Worm (Caenorhabditis elegans) whole organism, L1 larva: ENCODE results near the gene srx-114.

ENCODE experiments used
- C04F5.9 ChIP-seq: sonication (generic microtip); optimal IDR thresholded peaks from 2 replicates; lab custom pipeline; 2016; ENCODE audit warnings: missing genetic modification characterization, missing compliant biosample characterization
- alr-1 ChIP-seq: fragments of 200-800 bp; sonication (Bioruptor generic); optimal IDR thresholded peaks from 2 replicates; lab custom pipeline; 2018; ENCODE audit warnings: borderline replicate concordance, mild to moderate bottlenecking, missing genetic modification characterization, missing compliant biosample characterization
- blmp-1 ChIP-seq: fragments of 150-350 bp; optimal IDR thresholded peaks from 2 replicates; lab custom pipeline; 2014; ENCODE audit warnings: missing biosample characterization, missing genetic modification characterization
- ceh-88 ChIP-seq: fragments of 200-800 bp; sonication (Bioruptor generic); IDR thresholded peaks from 2 replicates; pipeline ENCODE4 v1.3.6; 2022; ENCODE audit warnings: missing genetic modification characterization, missing compliant biosample characterization
- dsc-1 ChIP-seq: sonication (generic microtip); optimal IDR thresholded peaks from 2 replicates; lab custom pipeline; 2016; ENCODE audit warnings: mild to moderate bottlenecking, missing genetic modification characterization, missing compliant biosample characterization
- efl-1 ChIP-seq, 4 experiments: fragments of 150-350 bp; optimal IDR thresholded peaks in 3 of 4; peaks in 1 of 4; 1 replicate in 1 of 4; 2 replicates in 3 of 4; lab custom pipeline; 2014; ENCODE audit warnings: missing biosample characterization in 2 of 4, missing genetic modification characterization in 2 of 4, missing genetic modification reagents in 2 of 4
- elt-2 ChIP-seq: sonication (generic microtip); optimal IDR thresholded peaks from 2 replicates; lab custom pipeline; 2016; ENCODE audit warnings: missing genetic modification characterization, mild to moderate bottlenecking, inconsistent platforms, missing compliant biosample characterization, missing genetic modification reagents
- elt-3 ChIP-seq, 6 experiments: fragments of 150-350 bp in 1 of 6; sonication (generic microtip); optimal IDR thresholded peaks; 2 replicates each; lab custom pipeline; 2017 to 2018; ENCODE audit warnings: missing biosample characterization in 6 of 6, missing genetic modification characterization in 6 of 6, inconsistent platforms in 1 of 6
- fkh-8 ChIP-seq: sonication (generic microtip); optimal IDR thresholded peaks from 2 replicates; lab custom pipeline; 2016; ENCODE audit warnings: mild to moderate bottlenecking, missing genetic modification characterization, missing compliant biosample characterization
- fos-1 ChIP-seq: fragments of 150-350 bp; optimal IDR thresholded peaks from 2 replicates; lab custom pipeline; 2014; ENCODE audit warnings: missing biosample characterization, missing genetic modification characterization
- grh-1 ChIP-seq: fragments of 200-800 bp; sonication (Bioruptor generic); IDR thresholded peaks from 2 replicates; pipeline ENCODE4 v1.3.6; 2022; ENCODE audit warnings: missing genetic modification reagents, missing genetic modification characterization, missing compliant biosample characterization
- isw-1 ChIP-seq: fragments of 200-800 bp; sonication (Bioruptor generic); IDR thresholded peaks from 2 replicates; pipeline ENCODE4 v1.3.6; 2022; ENCODE audit warnings: missing genetic modification characterization, missing compliant biosample characterization
- jun-1 ChIP-seq: fragments of 150-350 bp; optimal IDR thresholded peaks from 2 replicates; lab custom pipeline; 2014; ENCODE audit warnings: missing biosample characterization, missing genetic modification reagents, missing genetic modification characterization
- lin-13 ChIP-seq: fragments of 150-350 bp; optimal IDR thresholded peaks from 2 replicates; lab custom pipeline; 2014; ENCODE audit warnings: missing biosample characterization, missing genetic modification reagents, missing genetic modification characterization
- lin-14 ChIP-seq: fragments of 200-800 bp; sonication (Bioruptor generic); optimal IDR thresholded peaks from 2 replicates; lab custom pipeline; 2018; ENCODE audit warnings: mild to moderate bottlenecking, missing genetic modification characterization, moderate library complexity, missing compliant biosample characterization
- lin-39 ChIP-seq: fragments of 150-350 bp; optimal IDR thresholded peaks from 2 replicates; lab custom pipeline; 2014; ENCODE audit warnings: missing biosample characterization, missing genetic modification reagents, missing genetic modification characterization
- lsy-2 ChIP-seq, 2 experiments: fragments of 150-350 bp; optimal IDR thresholded peaks; 2 replicates each; lab custom pipeline; 2014; ENCODE audit warnings: missing biosample characterization in 2 of 2, missing genetic modification characterization in 2 of 2
- mab-9 ChIP-seq: fragments of 200-800 bp; sonication (Bioruptor generic); IDR thresholded peaks from 2 replicates; pipeline ENCODE4 v1.3.6; 2022; ENCODE audit warnings: missing genetic modification reagents, missing genetic modification characterization, missing compliant biosample characterization
- mdl-1 ChIP-seq, 2 experiments: fragments of 150-350 bp; optimal IDR thresholded peaks; 2 replicates each; lab custom pipeline; 2014 to 2017; ENCODE audit warnings: missing biosample characterization in 2 of 2, missing genetic modification characterization in 2 of 2, inconsistent platforms in 1 of 2
- mef-2 ChIP-seq: fragments of 150-350 bp; optimal IDR thresholded peaks from 2 replicates; lab custom pipeline; 2014; ENCODE audit warnings: missing biosample characterization, missing genetic modification characterization
- nhr-19 ChIP-seq: fragments of 200-800 bp; sonication (Bioruptor generic); conservative IDR thresholded peaks from 2 replicates; pipeline ENCODE4 v1.3.6; 2022; ENCODE audit warnings: missing genetic modification characterization, missing compliant biosample characterization
- nhr-20 ChIP-seq: sonication (generic microtip); optimal IDR thresholded peaks from 2 replicates; lab custom pipeline; 2016; ENCODE audit warnings: mild to moderate bottlenecking, missing genetic modification characterization, missing compliant biosample characterization
- nhr-84 ChIP-seq: sonication (generic microtip); optimal IDR thresholded peaks from 2 replicates; lab custom pipeline; 2017; ENCODE audit warnings: missing biosample characterization, missing genetic modification characterization
- nhr-85 ChIP-seq: sonication (generic microtip); peaks from one replicate; lab custom pipeline; 2016; ENCODE audit warnings: missing genetic modification characterization, inconsistent platforms, missing compliant biosample characterization
- rnt-1 ChIP-seq: sonication (generic microtip); optimal IDR thresholded peaks from 2 replicates; lab custom pipeline; 2016; ENCODE audit warnings: mild to moderate bottlenecking, missing genetic modification characterization, moderate library complexity, missing compliant biosample characterization
- snpc-4 ChIP-seq: fragments of 150-350 bp; optimal IDR thresholded peaks from 2 replicates; lab custom pipeline; 2014; ENCODE audit warnings: missing biosample characterization, missing genetic modification characterization
- unc-30 ChIP-seq: sonication (generic microtip); optimal IDR thresholded peaks from 2 replicates; lab custom pipeline; 2017; ENCODE audit warnings: missing biosample characterization, missing genetic modification characterization
- unc-62 ChIP-seq: fragments of 150-350 bp; optimal IDR thresholded peaks from 2 replicates; lab custom pipeline; 2014; ENCODE audit warnings: missing biosample characterization, missing genetic modification reagents, missing genetic modification characterization
- unc-86 ChIP-seq: sonication (generic microtip); optimal IDR thresholded peaks from 2 replicates; lab custom pipeline; 2016; ENCODE audit warnings: missing genetic modification characterization, missing compliant biosample characterization
- unc-98 ChIP-seq: fragments of 200-800 bp; sonication (Bioruptor generic); IDR thresholded peaks from 2 replicates; pipeline ENCODE4 v1.3.6; 2022; ENCODE audit warnings: missing genetic modification characterization, missing compliant biosample characterization
- vab-15 ChIP-seq: sonication (generic microtip); optimal IDR thresholded peaks from 2 replicates; lab custom pipeline; 2017; ENCODE audit warnings: missing genotype, mild to moderate bottlenecking, missing genetic modification characterization, missing compliant biosample characterization
- xbp-1 ChIP-seq: sonication (generic microtip); optimal IDR thresholded peaks from 2 replicates; lab custom pipeline; 2016; ENCODE audit warnings: missing genetic modification characterization, missing compliant biosample characterization
- zip-4 ChIP-seq: fragments of 200-800 bp; sonication (Bioruptor generic); optimal IDR thresholded peaks from 2 replicates; lab custom pipeline; 2018; ENCODE audit warnings: mild to moderate bottlenecking, missing genetic modification characterization, moderate library complexity, missing compliant biosample characterization
- ztf-11 ChIP-seq, 2 experiments: sonication (generic microtip); optimal IDR thresholded peaks; 2 replicates each; lab custom pipeline; 2016 to 2017; ENCODE audit warnings: missing genetic modification characterization in 2 of 2, missing biosample characterization in 1 of 2, missing compliant biosample characterization in 1 of 2

Gene srx-114

DNA sequence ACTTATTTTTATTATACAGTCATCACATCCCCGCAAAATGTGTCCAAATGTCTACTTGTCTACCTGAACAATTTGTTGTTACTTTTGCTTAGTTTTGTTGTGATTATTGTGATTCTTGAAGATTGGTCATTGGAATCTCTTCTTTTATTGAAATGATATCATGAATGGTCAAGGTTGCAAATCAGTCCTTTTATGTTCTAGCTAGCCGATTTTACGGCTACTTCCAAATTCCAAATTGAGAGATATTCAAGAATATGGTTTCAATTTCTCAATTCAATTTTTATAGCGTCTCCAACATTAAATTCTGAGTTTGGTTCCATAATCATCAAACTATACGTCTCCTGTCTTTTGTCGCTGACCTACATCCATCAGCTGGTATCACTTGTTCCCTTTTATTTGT, 18.3 kb upstream of the srx-114 start:
- peak; percentile 66 for TF ChIP-seq nhr-85 (tag; lab: Kevin White, UChicago)
- no peak for TF ChIP-seq mef-2

DNA sequence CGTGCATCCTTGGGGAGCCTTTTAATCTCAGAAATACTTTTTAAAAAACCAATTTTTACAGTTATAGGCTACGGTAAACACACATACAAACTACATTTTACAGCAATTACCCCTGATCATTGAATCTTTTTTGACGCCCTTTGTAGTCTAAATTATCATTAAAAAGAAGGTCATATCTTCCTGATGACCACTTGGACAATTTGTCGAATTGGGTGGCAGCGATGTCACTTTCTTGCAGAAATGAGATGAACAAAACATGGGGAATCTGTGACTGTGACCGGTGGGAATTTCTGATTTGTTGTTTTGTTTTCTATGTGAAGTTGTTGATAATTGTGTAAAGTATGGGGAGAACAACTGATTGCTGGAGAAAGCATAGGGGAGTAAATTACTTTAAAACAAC, 16.7 kb upstream of the srx-114 start:
- TF ChIP-seq elt-3 (tag; optimal IDR thresholded peaks at IDR 0.05; lab: Kevin White, UChicago) (peak in 1 of 6 experiments; percentile 12), fkh-8 (tag; lab: Kevin White, UChicago) (no peak), nhr-20 (tag; lab: Kevin White, UChicago) (peak; percentile 0), blmp-1 (tag; lab: Kevin White, UChicago) (peak; percentile 74), nhr-85 (tag; lab: Kevin White, UChicago) (peak; percentile 67)

DNA sequence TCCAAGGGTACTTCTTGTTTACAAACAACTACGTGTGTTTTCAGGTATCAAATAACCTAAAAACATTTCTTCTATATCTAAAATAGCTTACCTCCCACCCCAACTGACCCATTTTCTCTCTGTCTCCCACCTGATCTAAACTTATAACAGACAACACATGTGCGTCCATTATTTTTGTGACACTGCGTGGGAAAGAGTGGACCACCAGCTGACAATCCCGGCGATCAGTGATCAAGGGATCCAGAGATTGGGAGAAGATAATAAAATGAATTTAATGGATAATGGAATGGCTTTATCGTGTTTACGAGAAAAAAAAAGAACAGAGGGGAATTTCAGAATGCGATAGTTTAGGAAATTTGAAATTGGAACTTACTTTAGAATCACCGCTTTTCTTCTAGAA, 16.2 kb upstream of the srx-114 start:
- peak; percentile 72 for TF ChIP-seq rnt-1
- no peak for TF ChIP-seq blmp-1 (tag; lab: Kevin White, UChicago)
- TF ChIP-seq lin-14 (GFP tag; lab: Kevin White, UChicago) = peak; percentile 59
- peak in 1 of 2 experiments; percentile 6 for TF ChIP-seq efl-1 (optimal IDR thresholded peaks at IDR 0.05; lab: Kevin White, UChicago)
- no peak for TF ChIP-seq efl-1 (GFP tag; optimal IDR thresholded peaks at IDR 0.05 in 1 of 2; lab: Kevin White, UChicago)
- TF ChIP-seq C04F5.9 (tag; lab: Kevin White, UChicago) = no peak
- TF ChIP-seq dsc-1 = peak; percentile 32
- TF ChIP-seq lin-13 = no peak
- no peak for TF ChIP-seq lsy-2 (tag; optimal IDR thresholded peaks at IDR 0.05; lab: Kevin White, UChicago)
- TF ChIP-seq nhr-19 (GFP tag; lab: Robert Waterston, UW) = peak; percentile 41

DNA sequence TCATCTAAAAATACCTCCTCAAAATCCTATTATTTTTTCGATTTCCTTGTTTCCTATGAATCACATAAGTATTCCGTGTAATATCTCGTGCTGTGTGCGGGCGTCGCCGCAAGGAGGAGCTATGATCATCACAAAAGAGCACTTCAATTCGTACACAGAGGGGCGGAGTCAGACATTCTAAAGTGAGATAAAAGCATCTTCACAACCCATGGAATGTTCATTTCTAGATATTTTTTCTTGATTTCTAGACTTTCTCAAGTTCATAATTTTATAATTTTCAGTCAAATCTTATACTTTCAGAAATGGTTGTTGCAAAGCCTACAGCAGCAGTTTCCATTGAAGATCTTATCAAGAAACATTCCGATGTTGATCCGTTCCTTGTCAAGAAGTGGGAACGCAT, 14.4 kb upstream of the srx-114 start, which contains the start of gene cex-1:
cex-1 (plus strand) TSS at position 301 of the 400 bp plus-strand sequence.
- TF ChIP-seq lsy-2 (tag; optimal IDR thresholded peaks at IDR 0.05; lab: Kevin White, UChicago) (no peak), jun-1 (no peak), elt-2 (tag; lab: Kevin White, UChicago) (no peak), ceh-88 (GFP tag; lab: Robert Waterston, UW) (no peak), unc-86 (tag; lab: Kevin White, UChicago) (no peak), fos-1 (no peak), ztf-11 (tag; optimal IDR thresholded peaks at IDR 0.05; lab: Kevin White, UChicago) (no peak), vab-15 (tag; lab: Kevin White, UChicago) (no peak), dsc-1 (no peak), grh-1 (no peak), unc-98 (GFP tag; lab: Robert Waterston, UW) (no peak), unc-62 (GFP tag; lab: Kevin White, UChicago) (no peak), mab-9 (no peak), nhr-84 (tag; lab: Kevin White, UChicago) (no peak), C04F5.9 (tag; lab: Kevin White, UChicago) (no peak)

DNA sequence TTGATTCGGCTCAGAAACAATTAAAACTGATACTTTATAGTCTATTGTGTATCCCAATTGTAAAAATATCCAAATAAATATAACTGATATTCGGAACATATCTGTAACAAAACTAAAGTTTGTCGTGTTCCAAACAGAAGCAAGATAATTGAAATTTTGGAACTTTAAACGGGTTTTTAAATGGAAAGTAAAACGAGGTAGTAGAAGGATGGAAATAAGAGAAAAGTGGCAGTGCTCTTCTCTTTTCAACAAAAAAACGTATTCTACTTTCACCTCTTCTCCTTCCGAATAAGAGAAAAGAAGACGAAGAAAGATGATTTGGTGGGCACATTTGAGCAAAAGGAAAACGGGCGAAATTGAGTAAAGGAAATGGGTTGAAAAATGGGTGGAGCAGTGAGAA, 13.5 kb upstream of the srx-114 start, which contains the start of gene nmr-1:
nmr-1 (minus strand) TSS at position 101 of the 400 bp plus-strand sequence.
- TF ChIP-seq fkh-8 (tag; lab: Kevin White, UChicago) (no peak), isw-1 (GFP tag; lab: Robert Waterston, UW) (no peak)

DNA sequence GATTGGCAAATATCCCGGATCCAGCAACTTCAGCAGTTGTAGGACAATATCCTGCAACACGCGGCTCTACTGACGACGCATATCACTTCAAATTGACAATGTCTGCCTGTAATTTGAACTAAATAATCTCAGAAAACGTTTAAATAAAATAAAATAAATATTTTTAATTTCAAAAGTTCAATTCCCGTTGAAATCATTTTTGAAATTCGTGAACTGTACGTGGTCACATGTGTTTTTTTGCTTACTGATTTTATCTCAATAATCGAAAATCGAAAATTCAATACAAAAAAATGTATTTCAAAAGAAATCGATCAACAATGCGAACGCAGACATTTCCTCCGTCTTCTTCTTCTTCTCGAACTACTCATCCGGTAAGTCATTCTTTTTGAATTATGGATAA, 4.6 kb upstream of the srx-114 start, which contains the start of gene F07F6.1:
F07F6.1 (plus strand) TSS at position 301 of the 400 bp plus-strand sequence.
- TF ChIP-seq unc-30 (no peak), rnt-1 (no peak), dsc-1 (no peak), lin-39 (tag; lab: Kevin White, UChicago) (no peak), snpc-4 (tag; lab: Kevin White, UChicago) (no peak), mef-2 (no peak), zip-4 (GFP tag; lab: Kevin White, UChicago) (no peak), grh-1 (no peak), mdl-1 (tag; optimal IDR thresholded peaks at IDR 0.05; lab: Kevin White, UChicago) (no peak), alr-1 (no peak), xbp-1 (tag; lab: Kevin White, UChicago) (no peak), ztf-11 (tag; optimal IDR thresholded peaks at IDR 0.05; lab: Kevin White, UChicago) (no peak)
